Worm (Caenorhabditis elegans) whole organism, late embryonic: Measurements from ENCODE around the gene bec-1.

Experiments used
- C38D4.7 ChIP-seq: fragments of 200-800 bp; sonication (Bioruptor generic); optimal IDR thresholded peaks from 2 replicates; lab custom pipeline; 2018; ENCODE audit warnings: mild to moderate bottlenecking, missing genetic modification characterization, moderate library complexity, missing compliant biosample characterization
- K02D7.2 ChIP-seq: sonication (generic microtip); optimal IDR thresholded peaks from 2 replicates; lab custom pipeline; 2017; ENCODE audit warnings: mild to moderate bottlenecking, missing genetic modification characterization, missing compliant biosample characterization
- Y22D7AL.16 ChIP-seq: sonication (generic microtip); optimal IDR thresholded peaks from 2 replicates; lab custom pipeline; 2016; ENCODE audit warnings: missing genetic modification characterization, missing compliant biosample characterization
- ahr-1 ChIP-seq: sonication (generic microtip); optimal IDR thresholded peaks from 2 replicates; lab custom pipeline; 2016; ENCODE audit warnings: missing genetic modification characterization, missing compliant biosample characterization
- ama-1 ChIP-seq: fragments of 150-350 bp; optimal IDR thresholded peaks from 2 replicates; lab custom pipeline; 2014
- ceh-14 ChIP-seq: sonication (generic microtip); optimal IDR thresholded peaks from 2 replicates; lab custom pipeline; 2016; ENCODE audit warnings: missing genotype, missing genetic modification characterization, missing compliant biosample characterization
- ceh-19 ChIP-seq: fragments of 200-800 bp; sonication (Bioruptor generic); optimal IDR thresholded peaks from 2 replicates; lab custom pipeline; 2018; ENCODE audit warnings: mild to moderate bottlenecking, missing genetic modification characterization, missing compliant biosample characterization
- ceh-2 ChIP-seq: sonication (generic microtip); optimal IDR thresholded peaks from 2 replicates; lab custom pipeline; 2016; ENCODE audit warnings: missing genotype, missing genetic modification characterization, missing compliant biosample characterization
- ceh-22 ChIP-seq: sonication (generic microtip); optimal IDR thresholded peaks from 2 replicates; lab custom pipeline; 2017; ENCODE audit warnings: missing biosample characterization, missing genetic modification characterization
- ceh-24 ChIP-seq: sonication (generic microtip); optimal IDR thresholded peaks from 2 replicates; lab custom pipeline; 2016; ENCODE audit warnings: mild to moderate bottlenecking, missing genetic modification characterization, missing compliant biosample characterization
- ceh-31 ChIP-seq: sonication (generic microtip); optimal IDR thresholded peaks from 2 replicates; lab custom pipeline; 2016; ENCODE audit warnings: missing genetic modification characterization, missing compliant biosample characterization
- ceh-45 ChIP-seq: fragments of 200-800 bp; sonication (Bioruptor generic); IDR thresholded peaks from 2 replicates; pipeline ENCODE4 v1.3.6; 2022; ENCODE audit warnings: missing genetic modification reagents, missing genetic modification characterization, missing compliant biosample characterization
- ceh-48 ChIP-seq: sonication (generic microtip); optimal IDR thresholded peaks from 2 replicates; lab custom pipeline; 2016; ENCODE audit warnings: missing genetic modification characterization, inconsistent platforms, missing compliant biosample characterization
- ceh-6 ChIP-seq: fragments of 200-800 bp; sonication (Bioruptor generic); optimal IDR thresholded peaks from 2 replicates; lab custom pipeline; 2018; ENCODE audit warnings: mild to moderate bottlenecking, missing genetic modification characterization, missing compliant biosample characterization
- che-1 ChIP-seq: sonication (generic microtip); optimal IDR thresholded peaks from 2 replicates; lab custom pipeline; 2016; ENCODE audit warnings: mild to moderate bottlenecking, missing genetic modification characterization, missing compliant biosample characterization
- dmd-4 ChIP-seq: sonication (generic microtip); optimal IDR thresholded peaks from 2 replicates; lab custom pipeline; 2016; ENCODE audit warnings: borderline replicate concordance, missing genetic modification characterization, missing compliant biosample characterization
- fkh-10 ChIP-seq: fragments of 150-350 bp; optimal IDR thresholded peaks from 2 replicates; lab custom pipeline; 2014; ENCODE audit warnings: missing biosample characterization, missing genetic modification reagents, missing genetic modification characterization
- fkh-6 ChIP-seq: sonication (generic microtip); optimal IDR thresholded peaks from 2 replicates; lab custom pipeline; 2016; ENCODE audit warnings: missing genetic modification characterization, missing compliant biosample characterization
- gmeb-2 ChIP-seq: sonication (generic microtip); optimal IDR thresholded peaks from 2 replicates; lab custom pipeline; 2016; ENCODE audit warnings: missing genetic modification characterization, inconsistent platforms, missing compliant biosample characterization
- lim-6 ChIP-seq: sonication (generic microtip); optimal IDR thresholded peaks from 2 replicates; lab custom pipeline; 2016; ENCODE audit warnings: missing genetic modification characterization, missing compliant biosample characterization
- lin-11 ChIP-seq: fragments of 200-800 bp; sonication (Bioruptor generic); optimal IDR thresholded peaks from 2 replicates; lab custom pipeline; 2018; ENCODE audit warnings: mild to moderate bottlenecking, missing genetic modification characterization, missing compliant biosample characterization
- madf-2 ChIP-seq: sonication (generic microtip); optimal IDR thresholded peaks from 2 replicates; lab custom pipeline; 2017; ENCODE audit warnings: missing genetic modification characterization, missing compliant biosample characterization
- nhr-232 ChIP-seq: sonication (generic microtip); optimal IDR thresholded peaks from 2 replicates; lab custom pipeline; 2016; ENCODE audit warnings: missing genetic modification characterization, missing compliant biosample characterization
- npax-4 ChIP-seq: sonication (generic microtip); optimal IDR thresholded peaks from 2 replicates; lab custom pipeline; 2016; ENCODE audit warnings: missing genetic modification characterization, missing compliant biosample characterization
- odd-2 ChIP-seq: sonication (generic microtip); optimal IDR thresholded peaks from 2 replicates; lab custom pipeline; 2017; ENCODE audit warnings: antibody characterized with exemption, mild to moderate bottlenecking, missing genetic modification characterization, missing compliant biosample characterization
- pqm-1 ChIP-seq: sonication (generic microtip); optimal IDR thresholded peaks from 2 replicates; lab custom pipeline; 2016; ENCODE audit warnings: missing genetic modification characterization, missing compliant biosample characterization
- sdc-2 ChIP-seq: sonication (generic microtip); optimal IDR thresholded peaks from 2 replicates; lab custom pipeline; 2016; ENCODE audit warnings: missing genotype, missing genetic modification characterization, missing compliant biosample characterization
- sox-2 ChIP-seq: fragments of 200-800 bp; sonication (Bioruptor generic); IDR thresholded peaks from 2 replicates; pipeline ENCODE4 v1.3.6; 2022; ENCODE audit warnings: missing genetic modification reagents, missing genetic modification characterization, missing compliant biosample characterization
- sox-4 ChIP-seq: sonication (generic microtip); optimal IDR thresholded peaks from 2 replicates; lab custom pipeline; 2017; ENCODE audit warnings: mild to moderate bottlenecking, missing genetic modification characterization, inconsistent platforms, missing compliant biosample characterization
- syd-9 ChIP-seq: sonication (generic microtip); optimal IDR thresholded peaks from 2 replicates; lab custom pipeline; 2016; ENCODE audit warnings: mild to moderate bottlenecking, missing genetic modification characterization, moderate library complexity, missing compliant biosample characterization
- tbx-2 ChIP-seq: sonication (generic microtip); optimal IDR thresholded peaks from 2 replicates; lab custom pipeline; 2016; ENCODE audit warnings: missing genetic modification characterization, missing compliant biosample characterization
- ttx-3 ChIP-seq: sonication (generic microtip); optimal IDR thresholded peaks from 2 replicates; lab custom pipeline; 2016; ENCODE audit warnings: missing genetic modification reagents, missing genetic modification characterization, missing compliant biosample characterization
- unc-42 ChIP-seq: sonication (generic microtip); optimal IDR thresholded peaks from 2 replicates; lab custom pipeline; 2016; ENCODE audit warnings: missing genotype, missing genetic modification characterization, missing compliant biosample characterization
- unc-86 ChIP-seq: sonication (generic microtip); optimal IDR thresholded peaks from 2 replicates; lab custom pipeline; 2016; ENCODE audit warnings: missing genetic modification characterization, missing compliant biosample characterization
- zip-5 ChIP-seq: sonication (generic microtip); optimal IDR thresholded peaks from 2 replicates; lab custom pipeline; 2016; ENCODE audit warnings: missing genetic modification characterization, missing compliant biosample characterization

Gene bec-1

ce11 chrIV:5631628-5632027 lies 32.6 kb downstream of the bec-1 start, which contains the start of gene ttbk-8.2:
Gene ttbk-8.2, plus strand, starts transcription at chrIV:5631928.
- no peak for TF ChIP-seq nhr-232 (tag; lab: Kevin White, UChicago)
- TF ChIP-seq sox-4 = no peak
- TF ChIP-seq unc-86 (tag; lab: Kevin White, UChicago) = no peak

ce11 chrIV:5630156-5630555 lies 34.1 kb downstream of the bec-1 start, which contains the start of gene srd-12:
Gene srd-12, minus strand, starts transcription at chrIV:5630256.
- no peak for TF ChIP-seq fkh-6 (tag; lab: Kevin White, UChicago)

ce11 chrIV:5627056-5627455 lies 37.2 kb downstream of the bec-1 start, which contains the start of gene srsx-14:
Gene srsx-14, minus strand, starts transcription at chrIV:5627156.
- no peak for TF ChIP-seq che-1
- TF ChIP-seq npax-4 (tag; lab: Kevin White, UChicago) = no peak
- no peak for TF ChIP-seq ceh-14 (tag; lab: Kevin White, UChicago)
- TF ChIP-seq sdc-2 (tag; lab: Kevin White, UChicago) = no peak
- TF ChIP-seq Y22D7AL.16 = no peak
- TF ChIP-seq ahr-1 (tag; lab: Kevin White, UChicago) = no peak
- no peak for TF ChIP-seq ttx-3 (tag; lab: Kevin White, UChicago)
- TF ChIP-seq ceh-6 (GFP tag; lab: Kevin White, UChicago) = no peak
- no peak for TF ChIP-seq ceh-19 (GFP tag; lab: Kevin White, UChicago)
- TF ChIP-seq pqm-1 (tag; lab: Kevin White, UChicago) = no peak
- no peak for TF ChIP-seq odd-2 (tag; lab: Kevin White, UChicago)
- TF ChIP-seq ceh-2 = no peak
- TF ChIP-seq lin-11 (tag; lab: Kevin White, UChicago) = no peak
- no peak for TF ChIP-seq ceh-24 (tag; lab: Kevin White, UChicago)
- no peak for TF ChIP-seq ceh-48
- TF ChIP-seq sox-2 = no peak
- TF ChIP-seq madf-2 (tag; lab: Kevin White, UChicago) = no peak

ce11 chrIV:5623718-5624117 lies 40.5 kb downstream of the bec-1 start, which contains the start of gene srsx-15:
Gene srsx-15, minus strand, starts transcription at chrIV:5623818.
- TF ChIP-seq zip-5 (tag; lab: Kevin White, UChicago) (no peak), ceh-6 (GFP tag; lab: Kevin White, UChicago) (no peak), ttx-3 (tag; lab: Kevin White, UChicago) (no peak), ama-1 (lab: Kevin White, UChicago) (no peak), tbx-2 (tag; lab: Kevin White, UChicago) (no peak), ceh-31 (no peak), ceh-22 (tag; lab: Kevin White, UChicago) (no peak)

ce11 chrIV:5619643-5620042 lies 44.6 kb downstream of the bec-1 start, which contains the start of gene srsx-16:
Gene srsx-16, minus strand, starts transcription at chrIV:5619743.
- TF ChIP-seq ceh-24 (tag; lab: Kevin White, UChicago) (no peak), ama-1 (lab: Kevin White, UChicago) (no peak), ceh-6 (GFP tag; lab: Kevin White, UChicago) (no peak), ceh-2 (no peak)

ce11 chrIV:5614558-5615026 lies 49.6 kb downstream of the bec-1 start, which contains the start of gene C39H7.4:
Gene C39H7.4, minus strand, starts transcription at chrIV:5614608.
- TF ChIP-seq ceh-14 (tag; lab: Kevin White, UChicago) = no peak
- TF ChIP-seq ceh-45 (GFP tag; lab: Robert Waterston, UW) = no peak
- no peak for TF ChIP-seq C38D4.7 (GFP tag; lab: Kevin White, UChicago)
- TF ChIP-seq gmeb-2 = no peak
- TF ChIP-seq ceh-48 = no peak
- no peak for TF ChIP-seq syd-9 (tag; lab: Kevin White, UChicago)
- TF ChIP-seq che-1 = no peak
- TF ChIP-seq fkh-10 (GFP tag; lab: Kevin White, UChicago) = no peak
- no peak for TF ChIP-seq ceh-6 (GFP tag; lab: Kevin White, UChicago)
- no peak for TF ChIP-seq sox-4
- TF ChIP-seq unc-42 = no peak
- TF ChIP-seq ttx-3 (tag; lab: Kevin White, UChicago) = no peak
- TF ChIP-seq dmd-4 = no peak
- TF ChIP-seq ahr-1 (tag; lab: Kevin White, UChicago) = no peak
- TF ChIP-seq K02D7.2 = no peak
- TF ChIP-seq sox-2 = no peak
- TF ChIP-seq lim-6 = no peak
- TF ChIP-seq, all 69 proteins: peak for 0
